Worm (Caenorhabditis elegans) whole organism, L4 larva: ENCODE measurements around the gene F57A8.7.
A peak's percentile ranks its signal among the peaks of the same experiment; 100 is the strongest.

Experiments
- D1046.2 ChIP-seq: fragments of 200-800 bp; sonication (Bioruptor generic); IDR thresholded peaks from 2 replicates; pipeline ENCODE4 v1.3.6; 2022; ENCODE audit warnings: missing genetic modification characterization, missing compliant biosample characterization
- F44E2.7 ChIP-seq: fragments of 200-800 bp; sonication (Bioruptor generic); IDR thresholded peaks from 2 replicates; pipeline ENCODE4 v2.1.2; 2022; ENCODE audit warnings: missing genetic modification characterization, missing compliant biosample characterization
- Y105C5A.15 ChIP-seq: fragments of 200-800 bp; sonication (Bioruptor generic); IDR thresholded peaks from 2 replicates; pipeline ENCODE4 v1.3.6; 2022; ENCODE audit warnings: missing genetic modification characterization, missing compliant biosample characterization
- attf-4 ChIP-seq: sonication (generic microtip); optimal IDR thresholded peaks from 3 replicates; lab custom pipeline; 2017; ENCODE audit warnings: missing biosample characterization, missing genetic modification characterization
- ceh-44 ChIP-seq: fragments of 200-800 bp; sonication (Bioruptor generic); IDR thresholded peaks from 2 replicates; pipeline ENCODE4 v1.3.6; 2022; ENCODE audit warnings: missing genetic modification reagents, missing genetic modification characterization, missing compliant biosample characterization
- cey-2 ChIP-seq: sonication (generic microtip); optimal IDR thresholded peaks from 3 replicates; lab custom pipeline; 2017; ENCODE audit warnings: missing genetic modification characterization, mild to moderate bottlenecking, missing compliant biosample characterization, antibody characterized with exemption, borderline replicate concordance; ENCODE audit not compliant: insufficient read depth
- ctbp-1 ChIP-seq: fragments of 200-800 bp; sonication (Bioruptor generic); IDR thresholded peaks from 2 replicates; pipeline ENCODE4 v1.3.6; 2022; ENCODE audit warnings: missing genetic modification reagents, missing genetic modification characterization, missing compliant biosample characterization
- daf-16 ChIP-seq, 3 experiments: sonication (generic microtip); optimal IDR thresholded peaks; 2 replicates each; lab custom pipeline; 2016 to 2017; ENCODE audit warnings: missing genetic modification characterization in 3 of 3, missing genetic modification reagents in 3 of 3, mild to moderate bottlenecking in 2 of 3, missing compliant biosample characterization in 2 of 3, missing biosample characterization in 1 of 3, moderate library complexity in 1 of 3
- daf-19 ChIP-seq: fragments of 200-800 bp; sonication (Bioruptor generic); conservative IDR thresholded peaks from 2 replicates; pipeline ENCODE4 v1.3.6; 2022; ENCODE audit warnings: missing genetic modification characterization, missing compliant biosample characterization
- daf-8 ChIP-seq: fragments of 200-800 bp; sonication (Bioruptor generic); IDR thresholded peaks from 2 replicates; pipeline ENCODE4 v1.3.6; 2022; ENCODE audit warnings: missing genetic modification characterization, missing compliant biosample characterization
- duxl-1 ChIP-seq: sonication (generic microtip); optimal IDR thresholded peaks from 2 replicates; lab custom pipeline; 2016; ENCODE audit warnings: mild to moderate bottlenecking, missing genetic modification characterization, moderate library complexity, missing compliant biosample characterization; ENCODE audit not compliant: poor library complexity
- egl-43 ChIP-seq: fragments of 200-800 bp; sonication (Bioruptor generic); IDR thresholded peaks from 2 replicates; pipeline ENCODE4 v1.3.6; 2022; ENCODE audit warnings: missing genetic modification reagents, missing genetic modification characterization, missing compliant biosample characterization
- gei-8 ChIP-seq: fragments of 200-800 bp; sonication (Bioruptor generic); optimal IDR thresholded peaks from 2 replicates; lab custom pipeline; 2018; ENCODE audit warnings: mild to moderate bottlenecking, missing genetic modification characterization, missing compliant biosample characterization
- hif-1 ChIP-seq, 2 experiments: sonication (generic microtip); optimal IDR thresholded peaks; 2 replicates each; lab custom pipeline; 2016 to 2017; ENCODE audit warnings: missing compliant biosample characterization in 2 of 2, missing genetic modification characterization in 2 of 2, missing genetic modification reagents in 2 of 2, missing genotype in 2 of 2, mild to moderate bottlenecking in 1 of 2
- hmg-1.1 ChIP-seq: fragments of 200-800 bp; sonication (Bioruptor generic); IDR thresholded peaks from 2 replicates; pipeline ENCODE4 v1.3.6; 2022; ENCODE audit warnings: missing genetic modification reagents, missing genetic modification characterization, missing compliant biosample characterization
- lim-7 ChIP-seq: fragments of 200-800 bp; sonication (Bioruptor generic); IDR thresholded peaks from 2 replicates; pipeline ENCODE4 v1.3.6; 2022; ENCODE audit warnings: missing genetic modification characterization, missing compliant biosample characterization
- lin-13 ChIP-seq: fragments of 150-350 bp; optimal IDR thresholded peaks from 2 replicates; lab custom pipeline; 2014; ENCODE audit warnings: missing biosample characterization, missing genetic modification reagents, missing genetic modification characterization
- lin-29 ChIP-seq: fragments of 200-800 bp; sonication (Bioruptor generic); IDR thresholded peaks from 2 replicates; pipeline ENCODE4 v1.3.6; 2022; ENCODE audit warnings: missing genetic modification reagents, missing genetic modification characterization, missing compliant biosample characterization
- lin-38 ChIP-seq: fragments of 200-800 bp; sonication (Bioruptor generic); IDR thresholded peaks from 2 replicates; pipeline ENCODE4 v1.3.6; 2022; ENCODE audit warnings: missing genetic modification reagents, missing genetic modification characterization, missing compliant biosample characterization
- lin-39 ChIP-seq: fragments of 150-350 bp; optimal IDR thresholded peaks from 2 replicates; lab custom pipeline; 2014; ENCODE audit warnings: missing biosample characterization, missing genetic modification reagents, missing genetic modification characterization
- madf-9 ChIP-seq: fragments of 200-800 bp; sonication (Bioruptor generic); conservative IDR thresholded peaks from 2 replicates; pipeline ENCODE4 v1.3.6; 2022; ENCODE audit warnings: missing genetic modification reagents, missing genetic modification characterization, missing compliant biosample characterization
- mdl-1 ChIP-seq, 2 experiments: fragments of 150-350 bp in 1 of 2; sonication (generic microtip) in 1 of 2; optimal IDR thresholded peaks; 2 replicates each; lab custom pipeline; 2014 to 2017; ENCODE audit warnings: missing biosample characterization in 2 of 2, missing genetic modification characterization in 2 of 2
- nhr-10 ChIP-seq: fragments of 150-350 bp; optimal IDR thresholded peaks from 2 replicates; lab custom pipeline; 2014; ENCODE audit warnings: missing biosample characterization, missing genetic modification characterization
- nhr-102 ChIP-seq: sonication (generic microtip); optimal IDR thresholded peaks from 2 replicates; lab custom pipeline; 2016; ENCODE audit warnings: mild to moderate bottlenecking, missing genetic modification characterization, moderate library complexity, missing compliant biosample characterization
- nhr-111 ChIP-seq: fragments of 200-800 bp; sonication (Bioruptor generic); optimal IDR thresholded peaks from 2 replicates; lab custom pipeline; 2018; ENCODE audit warnings: mild to moderate bottlenecking, missing genetic modification characterization, missing compliant biosample characterization
- nhr-237 ChIP-seq: sonication (generic microtip); optimal IDR thresholded peaks from 2 replicates; lab custom pipeline; 2017; ENCODE audit warnings: missing biosample characterization, missing genetic modification characterization
- nhr-25 ChIP-seq: sonication (generic microtip); optimal IDR thresholded peaks from 2 replicates; lab custom pipeline; 2017; ENCODE audit warnings: missing genetic modification characterization, mild to moderate bottlenecking, missing compliant biosample characterization, antibody characterized with exemption, moderate library complexity, borderline replicate concordance; ENCODE audit not compliant: insufficient read depth
- nhr-77 ChIP-seq: fragments of 150-350 bp; optimal IDR thresholded peaks from 2 replicates; lab custom pipeline; 2014; ENCODE audit warnings: missing biosample characterization, missing genetic modification characterization
- pha-4 ChIP-seq, 2 experiments: fragments of 150-350 bp in 1 of 2; fragments of 200-800 bp in 1 of 2; sonication (Bioruptor generic) in 1 of 2; IDR thresholded peaks in 1 of 2; optimal IDR thresholded peaks in 1 of 2; 2 replicates each; pipeline versions ENCODE4 v1.3.6 to Lab custom; 2014 to 2022; ENCODE audit warnings: missing genetic modification characterization in 2 of 2, missing genetic modification reagents in 2 of 2, missing biosample characterization in 1 of 2, missing compliant biosample characterization in 1 of 2
- pqm-1 ChIP-seq: sonication (generic microtip); optimal IDR thresholded peaks from 2 replicates; lab custom pipeline; 2017; ENCODE audit warnings: missing biosample characterization, missing genetic modification characterization
- rbr-2 ChIP-seq: sonication (generic microtip); optimal IDR thresholded peaks from 2 replicates; lab custom pipeline; 2016; ENCODE audit warnings: missing genotype, missing genetic modification characterization, missing compliant biosample characterization
- set-16 ChIP-seq: fragments of 200-800 bp; sonication (Bioruptor generic); IDR thresholded peaks from 2 replicates; pipeline ENCODE4 v1.3.6; 2022; ENCODE audit warnings: missing genetic modification reagents, missing genetic modification characterization, missing compliant biosample characterization
- snpc-1.2 ChIP-seq: fragments of 200-800 bp; sonication (Bioruptor generic); IDR thresholded peaks from 2 replicates; pipeline ENCODE4 v1.3.6; 2022; ENCODE audit warnings: missing genetic modification reagents, missing genetic modification characterization, missing compliant biosample characterization
- snpc-4 ChIP-seq: fragments of 150-350 bp; optimal IDR thresholded peaks from 2 replicates; lab custom pipeline; 2014; ENCODE audit warnings: missing biosample characterization, missing genetic modification characterization
- spr-1 ChIP-seq: sonication (generic microtip); optimal IDR thresholded peaks from 2 replicates; lab custom pipeline; 2016; ENCODE audit warnings: mild to moderate bottlenecking, missing genetic modification characterization, missing compliant biosample characterization
- unc-130 ChIP-seq: sonication (generic microtip); optimal IDR thresholded peaks from 2 replicates; lab custom pipeline; 2016; ENCODE audit warnings: missing genetic modification reagents, missing genetic modification characterization, missing compliant biosample characterization
- unc-39 ChIP-seq: sonication (generic microtip); optimal IDR thresholded peaks from 2 replicates; lab custom pipeline; 2017; ENCODE audit warnings: missing biosample characterization, missing genetic modification characterization
- unc-62 ChIP-seq, 3 experiments: fragments of 150-350 bp in 1 of 3; sonication (generic microtip); optimal IDR thresholded peaks in 2 of 3; peaks in 1 of 3; 1 replicate in 1 of 3; 2 replicates in 2 of 3; lab custom pipeline; 2014 to 2017; ENCODE audit warnings: missing biosample characterization in 3 of 3, missing genetic modification characterization in 3 of 3, missing genetic modification reagents in 3 of 3, missing genotype in 1 of 3
- vab-7 ChIP-seq: fragments of 200-800 bp; sonication (Bioruptor generic); IDR thresholded peaks from 2 replicates; pipeline ENCODE4 v1.3.6; 2022; ENCODE audit warnings: missing genetic modification reagents, missing genetic modification characterization, missing compliant biosample characterization
- zag-1 ChIP-seq: fragments of 150-350 bp; optimal IDR thresholded peaks from 2 replicates; lab custom pipeline; 2014; ENCODE audit warnings: missing biosample characterization, missing genetic modification characterization
- zfp-2 ChIP-seq: sonication (generic microtip); optimal IDR thresholded peaks from 2 replicates; lab custom pipeline; 2016; ENCODE audit warnings: mild to moderate bottlenecking, missing genetic modification characterization, missing compliant biosample characterization
- zip-2 ChIP-seq: fragments of 150-350 bp; optimal IDR thresholded peaks from 2 replicates; lab custom pipeline; 2014; ENCODE audit warnings: missing biosample characterization, missing genetic modification characterization
- ztf-11 ChIP-seq: fragments of 150-350 bp; optimal IDR thresholded peaks from 2 replicates; lab custom pipeline; 2014; ENCODE audit warnings: missing biosample characterization, missing genetic modification characterization

F57A8.7 gene

ce11 chrV:10031384-10032171 lies 44.0 kb upstream of the F57A8.7 start (continued):
- TF ChIP-seq attf-4 (tag; lab: Kevin White, UChicago) (no peak), nhr-25 (tag; lab: Kevin White, UChicago) (no peak), hmg-1.1 (GFP tag; lab: Robert Waterston, UW) (no peak), mdl-1 (tag; optimal IDR thresholded peaks at IDR 0.05; lab: Kevin White, UChicago) (peak in 1 of 2 experiments; percentile 47), snpc-4 (tag; lab: Kevin White, UChicago) (no peak), set-16 (GFP tag; lab: Robert Waterston, UW) (no peak), zfp-2 (tag; lab: Kevin White, UChicago) (no peak), gei-8 (GFP tag; lab: Kevin White, UChicago) (no peak), nhr-237 (tag; lab: Kevin White, UChicago) (no peak), pha-4 (GFP tag; IDR thresholded peaks at IDR 0.05; lab: Robert Waterston, UW) (no peak), pha-4 (tag; optimal IDR thresholded peaks at IDR 0.05; lab: Kevin White, UChicago) (no peak), hif-1 (tag; optimal IDR thresholded peaks at IDR 0.05; lab: Kevin White, UChicago) (no peak), Y105C5A.15 (GFP tag; lab: Robert Waterston, UW) (no peak), ztf-11 (tag; lab: Kevin White, UChicago) (no peak), unc-62 (GFP tag; optimal IDR thresholded peaks at IDR 0.05 in 1 of 2; lab: Kevin White, UChicago) (no peak), unc-62 (tag; optimal IDR thresholded peaks at IDR 0.05; lab: Kevin White, UChicago) (no peak), lim-7 (GFP tag; lab: Robert Waterston, UW) (no peak), nhr-111 (GFP tag; lab: Kevin White, UChicago) (no peak), nhr-77 (tag; lab: Kevin White, UChicago) (no peak), lin-13 (GFP tag; lab: Kevin White, UChicago) (no peak), ceh-44 (GFP tag; lab: Robert Waterston, UW) (no peak)

- TF ChIP-seq zip-2, result no peak
- TF ChIP-seq zfp-2 (tag; lab: Kevin White, UChicago), result no peak
- TF ChIP-seq nhr-102 (tag; lab: Kevin White, UChicago), result no peak
- no peak for TF ChIP-seq vab-7 (GFP tag; lab: Robert Waterston, UW)
- no peak for TF ChIP-seq egl-43 (GFP tag; lab: Robert Waterston, UW)
- peak; percentile 5 for TF ChIP-seq rbr-2 (tag; lab: Kevin White, UChicago)
- TF ChIP-seq unc-130 (GFP tag; lab: Kevin White, UChicago), result no peak
- TF ChIP-seq ztf-11 (tag; lab: Kevin White, UChicago), result no peak
Measured at ce11 chrV:10035586-10035985, 40.0 kb upstream of the F57A8.7 start.

ce11 chrV:10036275-10036674 lies 39.3 kb upstream of the F57A8.7 start, which contains the start of gene T06E8.2:
TSS of gene T06E8.2 (minus strand) at chrV:10036413.
- TF ChIP-seq duxl-1 (tag; lab: Kevin White, UChicago), result no peak
- no peak for TF ChIP-seq nhr-25 (tag; lab: Kevin White, UChicago)
- no peak for TF ChIP-seq hif-1 (tag; optimal IDR thresholded peaks at IDR 0.05; lab: Kevin White, UChicago)
- no peak for TF ChIP-seq snpc-1.2 (GFP tag; lab: Robert Waterston, UW)
- 0 out of 2 replicates have a peak, but pooled peaks have one; percentile 31 for TF ChIP-seq madf-9 (GFP tag; lab: Robert Waterston, UW)
- no peak for TF ChIP-seq zag-1 (tag; lab: Kevin White, UChicago)
- TF ChIP-seq unc-39 (tag; lab: Kevin White, UChicago), result no peak
- TF ChIP-seq spr-1 (tag; lab: Kevin White, UChicago), result no peak
- TF ChIP-seq pha-4 (GFP tag; IDR thresholded peaks at IDR 0.05; lab: Robert Waterston, UW), result no peak
- TF ChIP-seq pha-4 (tag; optimal IDR thresholded peaks at IDR 0.05; lab: Kevin White, UChicago), result no peak
- no peak for TF ChIP-seq Y105C5A.15 (GFP tag; lab: Robert Waterston, UW)
- TF ChIP-seq lim-7 (GFP tag; lab: Robert Waterston, UW), result no peak
- no peak for TF ChIP-seq F44E2.7 (GFP tag; lab: Robert Waterston, UW)
- no peak for TF ChIP-seq D1046.2 (GFP tag; lab: Robert Waterston, UW)
- TF ChIP-seq daf-19 (GFP tag; lab: Robert Waterston, UW), result no peak
- no peak for TF ChIP-seq lin-29
- TF ChIP-seq daf-16 (GFP tag; optimal IDR thresholded peaks at IDR 0.05; lab: Kevin White, UChicago), result peak in 1 of 2 experiments; percentile 43
- TF ChIP-seq daf-16 (tag; optimal IDR thresholded peaks at IDR 0.05; lab: Kevin White, UChicago), result peak; percentile 39
- no peak for TF ChIP-seq daf-8 (GFP tag; lab: Robert Waterston, UW)
- TF ChIP-seq pqm-1 (tag; lab: Kevin White, UChicago), result no peak
- no peak for TF ChIP-seq nhr-10
- no peak for TF ChIP-seq lin-38 (GFP tag; lab: Robert Waterston, UW)
- TF ChIP-seq lin-39 (tag; lab: Kevin White, UChicago), result no peak
- TF ChIP-seq unc-62 (GFP tag; optimal IDR thresholded peaks at IDR 0.05 in 1 of 2; lab: Kevin White, UChicago), result no peak
- TF ChIP-seq unc-62 (tag; optimal IDR thresholded peaks at IDR 0.05; lab: Kevin White, UChicago), result no peak
- no peak for TF ChIP-seq cey-2 (tag; lab: Kevin White, UChicago)
- TF ChIP-seq ctbp-1 (GFP tag; lab: Robert Waterston, UW), result no peak
